Worm (Caenorhabditis elegans) whole organism, L4/young adult: Measurements from ENCODE around the gene bcat-1.

Experiments used
- W03F9.2 ChIP-seq: fragments of 150-350 bp; optimal IDR thresholded peaks from 2 replicates; lab custom pipeline; 2014; ENCODE audit warnings: missing biosample characterization, missing genetic modification characterization
- dao-5 ChIP-seq: sonication (generic microtip); optimal IDR thresholded peaks from 2 replicates; lab custom pipeline; 2016; ENCODE audit warnings: missing genotype, missing genetic modification characterization, moderate library complexity, missing compliant biosample characterization
- him-1 ChIP-seq: sonication (generic microtip); optimal IDR thresholded peaks from 2 replicates; lab custom pipeline; 2016; ENCODE audit warnings: missing genotype, missing genetic modification reagents, missing genetic modification characterization, missing compliant biosample characterization

- TF ChIP-seq him-1 (tag; lab: Kevin White, UChicago) (no peak), W03F9.2 (tag; lab: Kevin White, UChicago) (no peak), dao-5 (tag; lab: Kevin White, UChicago) (no peak)
Measured at ce11 chrX:12863262-12863661, 14.0 kb upstream of the bcat-1 start.
